Fruit fly (Drosophila melanogaster) whole organism, embryonic: ENCODE measurements around the gene cav.

ENCODE experiments used
- Antp ChIP-seq: fragments of 200-800 bp; sonication (Bioruptor generic); optimal IDR thresholded peaks from 3 replicates; lab custom pipeline; 2016; ENCODE audit warnings: missing biosample characterization, missing genetic modification characterization
- B-H1 ChIP-seq: fragments of 200-800 bp; sonication (Bioruptor generic); IDR thresholded peaks from 3 replicates; pipeline ENCODE4 v1.3.6; 2022; ENCODE audit warnings: missing biosample characterization, missing genetic modification characterization
- CG1024 ChIP-seq: fragments of 200-800 bp; sonication (Bioruptor generic); IDR thresholded peaks from 2 replicates; pipeline ENCODE4 v1.3.6; 2022; ENCODE audit warnings: missing biosample characterization, missing genetic modification characterization
- CG10366 ChIP-seq: fragments of 200-800 bp; sonication (Bioruptor generic); IDR thresholded peaks from 2 replicates; pipeline ENCODE4 v1.3.6; 2022; ENCODE audit warnings: missing biosample characterization, missing genetic modification characterization
- CG10959 ChIP-seq: fragments of 200-800 bp; sonication (Bioruptor generic); IDR thresholded peaks from 2 replicates; pipeline ENCODE4 v1.3.6; 2022; ENCODE audit warnings: missing biosample characterization, missing genetic modification characterization
- CG11723 ChIP-seq: fragments of 200-800 bp; sonication (Bioruptor generic); optimal IDR thresholded peaks from 2 replicates; lab custom pipeline; 2017; ENCODE audit warnings: missing biosample characterization, mild to moderate bottlenecking, missing genetic modification characterization
- CG12071 ChIP-seq: fragments of 200-800 bp; sonication (Bioruptor generic); optimal IDR thresholded peaks from 3 replicates; lab custom pipeline; 2018; ENCODE audit warnings: missing biosample characterization, mild to moderate bottlenecking, missing genetic modification characterization
- CG12219 ChIP-seq: fragments of 200-800 bp; sonication (Bioruptor generic); optimal IDR thresholded peaks from 3 replicates; lab custom pipeline; 2018; ENCODE audit warnings: missing biosample characterization, mild to moderate bottlenecking, missing genetic modification characterization
- CG13287 ChIP-seq: fragments of 200-800 bp; sonication (Bioruptor generic); IDR thresholded peaks from 2 replicates; pipeline ENCODE4 v1.3.6; 2022; ENCODE audit warnings: missing biosample characterization, missing genetic modification characterization; ENCODE audit not compliant: partially characterized antibody
- CG17385 ChIP-seq: fragments of 200-800 bp; sonication (Bioruptor generic); optimal IDR thresholded peaks from 3 replicates; lab custom pipeline; 2018; ENCODE audit warnings: missing biosample characterization, mild to moderate bottlenecking, missing genetic modification characterization
- CG17802 ChIP-seq: fragments of 200-800 bp; sonication (Bioruptor generic); optimal IDR thresholded peaks from 2 replicates; lab custom pipeline; 2018; ENCODE audit warnings: missing biosample characterization, mild to moderate bottlenecking, missing genetic modification characterization, moderate library complexity
- CG18011 ChIP-seq: fragments of 200-800 bp; sonication (Bioruptor generic); optimal IDR thresholded peaks from 2 replicates; lab custom pipeline; 2017; ENCODE audit warnings: missing biosample characterization, missing genetic modification characterization, mild to moderate bottlenecking, moderate library complexity, missing genotype
- CG18599 ChIP-seq: fragments of 200-800 bp; sonication (Bioruptor generic); optimal IDR thresholded peaks from 3 replicates; lab custom pipeline; 2017; ENCODE audit warnings: missing biosample characterization, missing genetic modification characterization, mild to moderate bottlenecking, moderate library complexity, missing genetic modification reagents
- CG2875 ChIP-seq: fragments of 200-800 bp; sonication (Bioruptor generic); optimal IDR thresholded peaks from 2 replicates; lab custom pipeline; 2017; ENCODE audit warnings: missing biosample characterization, mild to moderate bottlenecking, missing genetic modification characterization, missing genetic modification reagents
- CG31365 ChIP-seq: fragments of 200-800 bp; sonication (Bioruptor generic); optimal IDR thresholded peaks from 2 replicates; lab custom pipeline; 2018; ENCODE audit warnings: missing biosample characterization, mild to moderate bottlenecking, missing genetic modification characterization
- CG6683 ChIP-seq: fragments of 200-800 bp; sonication (Bioruptor generic); optimal IDR thresholded peaks from 2 replicates; lab custom pipeline; 2017; ENCODE audit warnings: missing biosample characterization, mild to moderate bottlenecking, missing genetic modification characterization, missing genetic modification reagents
- CG7745 ChIP-seq: fragments of 200-800 bp; sonication (Bioruptor generic); optimal IDR thresholded peaks from 2 replicates; lab custom pipeline; 2018; ENCODE audit warnings: missing biosample characterization, mild to moderate bottlenecking, missing genetic modification characterization, moderate library complexity
- CG7928 ChIP-seq: fragments of 200-800 bp; sonication (Bioruptor generic); optimal IDR thresholded peaks from 2 replicates; lab custom pipeline; 2017; ENCODE audit warnings: missing biosample characterization, mild to moderate bottlenecking, missing genetic modification characterization
- CG8924 ChIP-seq: fragments of 200-800 bp; optimal IDR thresholded peaks from 3 replicates; lab custom pipeline; 2019; ENCODE audit warnings: missing biosample characterization, mild to moderate bottlenecking, missing genetic modification characterization, moderate library complexity
- CTCF ChIP-seq: fragments of 200-800 bp; sonication (Bioruptor generic); optimal IDR thresholded peaks from 2 replicates; lab custom pipeline; 2017; ENCODE audit warnings: missing biosample characterization, mild to moderate bottlenecking, missing genetic modification characterization, moderate library complexity
- Dad ChIP-seq: fragments of 200-800 bp; sonication (Bioruptor generic); optimal IDR thresholded peaks from 3 replicates; lab custom pipeline; 2016; ENCODE audit warnings: missing biosample characterization, missing genetic modification characterization
- Deaf1 ChIP-seq: fragments of 200-800 bp; optimal IDR thresholded peaks from 3 replicates; lab custom pipeline; 2019; ENCODE audit warnings: missing biosample characterization, mild to moderate bottlenecking, missing genetic modification characterization, moderate library complexity
- Dek ChIP-seq: fragments of 200-800 bp; sonication (Bioruptor generic); optimal IDR thresholded peaks from 3 replicates; lab custom pipeline; 2019; ENCODE audit warnings: missing biosample characterization, mild to moderate bottlenecking, missing genetic modification characterization, moderate library complexity
- Drgx ChIP-seq: fragments of 200-800 bp; sonication (Bioruptor generic); IDR thresholded peaks from 2 replicates; pipeline ENCODE4 v1.3.6; 2022; ENCODE audit warnings: missing biosample characterization, missing genetic modification characterization
- Gsc ChIP-seq: fragments of 200-800 bp; sonication (Bioruptor generic); IDR thresholded peaks from 2 replicates; pipeline ENCODE4 v1.3.6; 2022; ENCODE audit warnings: missing biosample characterization, missing genetic modification characterization
- Hsf ChIP-seq: fragments of 200-800 bp; sonication (Bioruptor generic); optimal IDR thresholded peaks from 3 replicates; lab custom pipeline; 2016; ENCODE audit warnings: missing biosample characterization, missing genetic modification characterization
- Jarid2 ChIP-seq: fragments of 200-800 bp; sonication (Bioruptor generic); optimal IDR thresholded peaks from 3 replicates; lab custom pipeline; 2017; ENCODE audit warnings: mild to moderate bottlenecking, missing biosample characterization, missing genetic modification reagents, missing genetic modification characterization
- Mad ChIP-seq: fragments of 200-800 bp; sonication (Bioruptor generic); optimal IDR thresholded peaks from 2 replicates; lab custom pipeline; 2016; ENCODE audit warnings: missing biosample characterization, missing genetic modification characterization
- Max ChIP-seq: fragments of 200-800 bp; sonication (Bioruptor generic); optimal IDR thresholded peaks from 2 replicates; lab custom pipeline; 2016; ENCODE audit warnings: missing biosample characterization, mild to moderate bottlenecking, missing genetic modification characterization
- NC2α ChIP-seq: fragments of 200-800 bp; sonication (Bioruptor generic); optimal IDR thresholded peaks from 2 replicates; lab custom pipeline; 2016; ENCODE audit warnings: missing biosample characterization, missing genetic modification characterization
- Sin3A ChIP-seq: fragments of >200 bp; optimal IDR thresholded peaks from 2 replicates; lab custom pipeline; 2018
- Sox102F ChIP-seq: fragments of 200-800 bp; sonication (Bioruptor generic); optimal IDR thresholded peaks from 2 replicates; lab custom pipeline; 2018; ENCODE audit warnings: missing biosample characterization, mild to moderate bottlenecking, missing genetic modification characterization, moderate library complexity
- Spps ChIP-seq: fragments of 200-800 bp; sonication (Bioruptor generic); optimal IDR thresholded peaks from 2 replicates; lab custom pipeline; 2018; ENCODE audit warnings: missing biosample characterization, mild to moderate bottlenecking, missing genetic modification characterization
- ab ChIP-seq: fragments of 200-800 bp; sonication (Bioruptor generic); optimal IDR thresholded peaks from 2 replicates; lab custom pipeline; 2016; ENCODE audit warnings: missing biosample characterization, missing genetic modification characterization
- bab2 ChIP-seq: fragments of 200-800 bp; sonication (Bioruptor generic); optimal IDR thresholded peaks from 2 replicates; lab custom pipeline; 2016; ENCODE audit warnings: missing biosample characterization, missing genetic modification characterization
- bbx ChIP-seq: fragments of 200-800 bp; sonication (Bioruptor generic); IDR thresholded peaks from 2 replicates; pipeline ENCODE4 v1.3.6; 2022; ENCODE audit warnings: missing biosample characterization, missing genetic modification characterization; ENCODE audit not compliant: partially characterized antibody
- caup ChIP-seq: fragments of 200-800 bp; sonication (Bioruptor generic); optimal IDR thresholded peaks from 3 replicates; lab custom pipeline; 2017; ENCODE audit warnings: missing biosample characterization, mild to moderate bottlenecking, missing genetic modification characterization, moderate library complexity; ENCODE audit not compliant: severe bottlenecking
- cwo ChIP-seq: fragments of 200-800 bp; sonication (Bioruptor generic); optimal IDR thresholded peaks from 3 replicates; lab custom pipeline; 2017; ENCODE audit warnings: missing biosample characterization, missing genetic modification characterization, mild to moderate bottlenecking, moderate library complexity, missing genetic modification reagents
- esg ChIP-seq: fragments of 200-800 bp; sonication (Bioruptor generic); conservative IDR thresholded peaks from 2 replicates; pipeline ENCODE4 v1.3.6; 2022; ENCODE audit warnings: missing biosample characterization, missing genetic modification characterization
- gsb ChIP-seq: fragments of 200-800 bp; sonication (Bioruptor generic); IDR thresholded peaks from 2 replicates; pipeline ENCODE4 v1.3.6; 2022; ENCODE audit warnings: missing biosample characterization, missing genetic modification characterization
- jing ChIP-seq: fragments of 200-800 bp; sonication (Bioruptor generic); optimal IDR thresholded peaks from 2 replicates; lab custom pipeline; 2018; ENCODE audit warnings: missing biosample characterization, mild to moderate bottlenecking, missing genetic modification characterization
- nerfin-2 ChIP-seq: fragments of 200-800 bp; sonication (Bioruptor generic); IDR thresholded peaks from 2 replicates; pipeline ENCODE4 v1.3.6; 2022; ENCODE audit warnings: missing biosample characterization, missing genetic modification characterization; ENCODE audit not compliant: partially characterized antibody
- otp ChIP-seq: fragments of 200-800 bp; sonication (Bioruptor generic); IDR thresholded peaks from 3 replicates; pipeline ENCODE4, ENCODE4 v1.3.6; 2022; ENCODE audit warnings: missing biosample characterization, missing genetic modification characterization
- peb ChIP-seq: fragments of 200-800 bp; sonication (Bioruptor generic); IDR thresholded peaks from 2 replicates; pipeline ENCODE4 v1.3.6; 2022; ENCODE audit warnings: missing biosample characterization, missing genetic modification characterization
- pfk ChIP-seq: fragments of 200-800 bp; sonication (Bioruptor generic); optimal IDR thresholded peaks from 2 replicates; lab custom pipeline; 2018; ENCODE audit warnings: missing biosample characterization, mild to moderate bottlenecking, missing genetic modification characterization, moderate library complexity
- ssp ChIP-seq: fragments of 200-800 bp; sonication (Bioruptor generic); IDR thresholded peaks from 2 replicates; pipeline ENCODE4 v1.3.6; 2022; ENCODE audit warnings: missing biosample characterization, missing genetic modification characterization
- tap ChIP-seq: fragments of 200-800 bp; optimal IDR thresholded peaks from 3 replicates; lab custom pipeline; 2019; ENCODE audit warnings: missing biosample characterization, mild to moderate bottlenecking, missing genetic modification characterization, moderate library complexity
- unc-4 ChIP-seq: fragments of 200-800 bp; sonication (Bioruptor generic); IDR thresholded peaks from 2 replicates; pipeline ENCODE4 v1.3.6; 2022; ENCODE audit warnings: missing biosample characterization, missing genetic modification characterization; ENCODE audit not compliant: partially characterized antibody
- z ChIP-seq: fragments of 200-800 bp; sonication (Bioruptor generic); IDR thresholded peaks from 3 replicates; pipeline ENCODE4 v1.3.6; 2022; ENCODE audit warnings: missing biosample characterization, missing genetic modification characterization

The cav gene

dm6 chr3R:24259278-24260040, 38.6 kb downstream of the cav start (continued):
- TF ChIP-seq z (0 out of 3 replicates have a peak, but pooled peaks have one; percentile 46), CG1024 (GFP tag; lab: Robert Waterston, UW) (peak; percentile 73), unc-4 (peak; percentile 39), Sin3A (lab: Kevin White, UChicago) (no peak), nerfin-2 (no peak), Dad (GFP tag; lab: Kevin White, UChicago) (peak; percentile 87), CG7928 (GFP tag; lab: Kevin White, UChicago) (peak; percentile 40), CG12219 (peak; percentile 92), CTCF (GFP tag; lab: Kevin White, UChicago) (no peak), Max (GFP tag; lab: Kevin White, UChicago) (peak; percentile 86), CG10366 (GFP tag; lab: Robert Waterston, UW) (peak; percentile 86), esg (peak; percentile 82), CG13287 (GFP tag; lab: Robert Waterston, UW) (0 out of 2 replicates have a peak, but pooled peaks have one; percentile 13), Mad (GFP tag; lab: Kevin White, UChicago) (peak; percentile 64), CG11723 (peak; percentile 84), Deaf1 (tag; lab: Kevin White, UChicago) (peak; percentile 39), Gsc (0 out of 2 replicates have a peak, but pooled peaks have one; percentile 18), Drgx (GFP tag; lab: Robert Waterston, UW) (peak; percentile 93), gsb (peak; percentile 77), pfk (GFP tag; lab: Kevin White, UChicago) (peak; percentile 37), Jarid2 (peak; percentile 45), Dek (tag; lab: Kevin White, UChicago) (peak; percentile 92), CG2875 (GFP tag; lab: Kevin White, UChicago) (peak; percentile 86), Hsf (GFP tag; lab: Kevin White, UChicago) (peak; percentile 92), CG6683 (GFP tag; lab: Kevin White, UChicago) (peak; percentile 77), peb (GFP tag; lab: Robert Waterston, UW) (peak; percentile 80), cwo (GFP tag; lab: Kevin White, UChicago) (peak; percentile 86), CG18599 (peak; percentile 95), CG7745 (tag; lab: Kevin White, UChicago) (no peak), Sox102F (GFP tag; lab: Kevin White, UChicago) (peak; percentile 89), jing (GFP tag; lab: Kevin White, UChicago) (peak; percentile 83), CG18011 (GFP tag; lab: Kevin White, UChicago) (peak; percentile 66), CG10959 (peak; percentile 80), ssp (peak; percentile 58), CG12071 (GFP tag; lab: Kevin White, UChicago) (peak; percentile 88), CG17385 (GFP tag; lab: Kevin White, UChicago) (peak; percentile 85), B-H1 (GFP tag; lab: Robert Waterston, UW) (peak; percentile 79), bbx (GFP tag; lab: Robert Waterston, UW) (0 out of 2 replicates have a peak, but pooled peaks have one; percentile 41), Antp (peak; percentile 91), CG17802 (peak; percentile 78), caup (GFP tag; lab: Kevin White, UChicago) (peak; percentile 87), Spps (tag; lab: Kevin White, UChicago) (peak; percentile 74), CG31365 (tag; lab: Kevin White, UChicago) (peak; percentile 63), NC2α (GFP tag; lab: Kevin White, UChicago) (peak; percentile 63), bab2 (GFP tag; lab: Kevin White, UChicago) (peak; percentile 87), ab (GFP tag; lab: Kevin White, UChicago) (peak; percentile 82), otp (GFP tag; lab: Robert Waterston, UW) (peak; percentile 91), tap (peak; percentile 89), CG8924 (tag; lab: Kevin White, UChicago) (peak; percentile 93)
